Worm (Caenorhabditis elegans) whole organism, L4 larva: ENCODE data around the gene Y32G9A.3.

Experiments used
- D1046.2 ChIP-seq: fragments of 200-800 bp; sonication (Bioruptor generic); IDR thresholded peaks from 2 replicates; pipeline ENCODE4 v1.3.6; 2022; ENCODE audit warnings: missing genetic modification characterization, missing compliant biosample characterization
- T20F7.1 ChIP-seq: fragments of 200-800 bp; sonication (Bioruptor generic); optimal IDR thresholded peaks from 2 replicates; lab custom pipeline; 2018; ENCODE audit warnings: mild to moderate bottlenecking, missing genetic modification characterization, missing compliant biosample characterization
- Y48G9A.11 ChIP-seq: fragments of 200-800 bp; sonication (Bioruptor generic); IDR thresholded peaks from 2 replicates; pipeline ENCODE4 v1.3.6; 2022; ENCODE audit warnings: missing genetic modification reagents, missing genetic modification characterization, missing compliant biosample characterization
- ZK546.5 ChIP-seq, 2 experiments: sonication (generic microtip); optimal IDR thresholded peaks; 2 replicates each; lab custom pipeline; 2017; ENCODE audit warnings: missing biosample characterization in 2 of 2, missing genetic modification characterization in 2 of 2
- aha-1 ChIP-seq: fragments of 150-350 bp; peaks from one replicate; lab custom pipeline; 2014; ENCODE audit warnings: missing biosample characterization, missing genetic modification characterization
- ceh-20 ChIP-seq: fragments of 200-800 bp; sonication (Bioruptor generic); IDR thresholded peaks from 2 replicates; pipeline ENCODE4 v1.3.6; 2022; ENCODE audit warnings: missing genetic modification reagents, missing genetic modification characterization, missing compliant biosample characterization
- ceh-44 ChIP-seq: fragments of 200-800 bp; sonication (Bioruptor generic); IDR thresholded peaks from 2 replicates; pipeline ENCODE4 v1.3.6; 2022; ENCODE audit warnings: missing genetic modification reagents, missing genetic modification characterization, missing compliant biosample characterization
- ces-1 ChIP-seq: fragments of 150-350 bp; sonication (generic microtip); optimal IDR thresholded peaks from 4 replicates; lab custom pipeline; 2014; ENCODE audit warnings: missing biosample characterization, missing genetic modification reagents, missing genetic modification characterization
- daf-16 ChIP-seq, 3 experiments: sonication (generic microtip); optimal IDR thresholded peaks; 2 replicates each; lab custom pipeline; 2016 to 2017; ENCODE audit warnings: missing genetic modification characterization in 3 of 3, missing genetic modification reagents in 3 of 3, mild to moderate bottlenecking in 2 of 3, missing compliant biosample characterization in 2 of 3, missing biosample characterization in 1 of 3, moderate library complexity in 1 of 3
- daf-19 ChIP-seq: fragments of 200-800 bp; sonication (Bioruptor generic); conservative IDR thresholded peaks from 2 replicates; pipeline ENCODE4 v1.3.6; 2022; ENCODE audit warnings: missing genetic modification characterization, missing compliant biosample characterization
- dmd-9 ChIP-seq: fragments of 200-800 bp; sonication (Bioruptor generic); IDR thresholded peaks from 2 replicates; pipeline ENCODE4 v1.3.6; 2022; ENCODE audit warnings: missing genetic modification reagents, missing genetic modification characterization, missing compliant biosample characterization
- egl-27 ChIP-seq: sonication (generic microtip); optimal IDR thresholded peaks from 3 replicates; lab custom pipeline; 2017; ENCODE audit warnings: missing biosample characterization, missing genetic modification reagents, missing genetic modification characterization
- egl-43 ChIP-seq: fragments of 200-800 bp; sonication (Bioruptor generic); IDR thresholded peaks from 2 replicates; pipeline ENCODE4 v1.3.6; 2022; ENCODE audit warnings: missing genetic modification reagents, missing genetic modification characterization, missing compliant biosample characterization
- gei-8 ChIP-seq: fragments of 200-800 bp; sonication (Bioruptor generic); optimal IDR thresholded peaks from 2 replicates; lab custom pipeline; 2018; ENCODE audit warnings: mild to moderate bottlenecking, missing genetic modification characterization, missing compliant biosample characterization
- hlh-11 ChIP-seq: fragments of 200-800 bp; sonication (Bioruptor generic); optimal IDR thresholded peaks from 2 replicates; lab custom pipeline; 2018; ENCODE audit warnings: mild to moderate bottlenecking, missing genetic modification characterization, missing compliant biosample characterization
- hlh-30 ChIP-seq: sonication (generic microtip); optimal IDR thresholded peaks from 2 replicates; lab custom pipeline; 2017; ENCODE audit warnings: antibody characterized with exemption, mild to moderate bottlenecking, missing genetic modification characterization, missing compliant biosample characterization; ENCODE audit not compliant: insufficient read depth
- hmg-1.1 ChIP-seq: fragments of 200-800 bp; sonication (Bioruptor generic); IDR thresholded peaks from 2 replicates; pipeline ENCODE4 v1.3.6; 2022; ENCODE audit warnings: missing genetic modification reagents, missing genetic modification characterization, missing compliant biosample characterization
- jun-1 ChIP-seq: fragments of 150-350 bp; optimal IDR thresholded peaks from 2 replicates; lab custom pipeline; 2014; ENCODE audit warnings: missing biosample characterization, missing genetic modification reagents, missing genetic modification characterization
- lin-1 ChIP-seq: fragments of 200-800 bp; sonication (Bioruptor generic); IDR thresholded peaks from 2 replicates; pipeline ENCODE4 v1.3.6; 2022; ENCODE audit warnings: missing genetic modification reagents, missing genetic modification characterization, missing compliant biosample characterization
- lin-13 ChIP-seq: fragments of 150-350 bp; optimal IDR thresholded peaks from 2 replicates; lab custom pipeline; 2014; ENCODE audit warnings: missing biosample characterization, missing genetic modification reagents, missing genetic modification characterization
- lin-15B ChIP-seq: fragments of 150-350 bp; sonication (generic microtip); optimal IDR thresholded peaks from 3 replicates; lab custom pipeline; 2014; ENCODE audit warnings: missing biosample characterization, missing genetic modification characterization
- lin-38 ChIP-seq: fragments of 200-800 bp; sonication (Bioruptor generic); IDR thresholded peaks from 2 replicates; pipeline ENCODE4 v1.3.6; 2022; ENCODE audit warnings: missing genetic modification reagents, missing genetic modification characterization, missing compliant biosample characterization
- lir-3 ChIP-seq: sonication (generic microtip); optimal IDR thresholded peaks from 2 replicates; lab custom pipeline; 2016; ENCODE audit warnings: mild to moderate bottlenecking, missing genetic modification characterization, missing compliant biosample characterization
- lsy-2 ChIP-seq, 2 experiments: fragments of 150-350 bp in 1 of 2; sonication (generic microtip) in 1 of 2; optimal IDR thresholded peaks; 2 replicates each; lab custom pipeline; 2014 to 2017; ENCODE audit warnings: missing biosample characterization in 2 of 2, missing genetic modification characterization in 2 of 2
- madf-5 ChIP-seq, 2 experiments: fragments of 200-800 bp; sonication (Bioruptor generic); IDR thresholded peaks; 2 replicates each; pipeline ENCODE4 v1.3.6; 2022; ENCODE audit warnings: missing compliant biosample characterization in 2 of 2, missing genetic modification characterization in 2 of 2
- mdl-1 ChIP-seq, 2 experiments: fragments of 150-350 bp in 1 of 2; sonication (generic microtip) in 1 of 2; optimal IDR thresholded peaks; 2 replicates each; lab custom pipeline; 2014 to 2017; ENCODE audit warnings: missing biosample characterization in 2 of 2, missing genetic modification characterization in 2 of 2
- mep-1 ChIP-seq: fragments of 150-350 bp; sonication (generic microtip); optimal IDR thresholded peaks from 3 replicates; lab custom pipeline; 2014; ENCODE audit warnings: missing biosample characterization, missing genetic modification characterization
- mes-2 ChIP-seq: sonication (generic microtip); optimal IDR thresholded peaks from 2 replicates; lab custom pipeline; 2016; ENCODE audit warnings: missing genotype, mild to moderate bottlenecking, missing genetic modification characterization, missing compliant biosample characterization; ENCODE audit not compliant: poor library complexity, severe bottlenecking
- mxl-3 ChIP-seq: fragments of 200-800 bp; sonication (Bioruptor generic); optimal IDR thresholded peaks from 2 replicates; lab custom pipeline; 2018; ENCODE audit warnings: mild to moderate bottlenecking, missing genetic modification characterization, missing compliant biosample characterization
- nhr-11 ChIP-seq: fragments of 150-350 bp; optimal IDR thresholded peaks from 2 replicates; lab custom pipeline; 2014; ENCODE audit warnings: missing biosample characterization, missing genetic modification characterization
- nhr-237 ChIP-seq: sonication (generic microtip); optimal IDR thresholded peaks from 2 replicates; lab custom pipeline; 2017; ENCODE audit warnings: missing biosample characterization, missing genetic modification characterization
- nhr-25 ChIP-seq: sonication (generic microtip); optimal IDR thresholded peaks from 2 replicates; lab custom pipeline; 2017; ENCODE audit warnings: missing genetic modification characterization, mild to moderate bottlenecking, missing compliant biosample characterization, antibody characterized with exemption, moderate library complexity, borderline replicate concordance; ENCODE audit not compliant: insufficient read depth
- nhr-28 ChIP-seq: fragments of 150-350 bp; optimal IDR thresholded peaks from 2 replicates; lab custom pipeline; 2014; ENCODE audit warnings: missing biosample characterization, missing genetic modification characterization
- nhr-41 ChIP-seq: fragments of 200-800 bp; sonication (Bioruptor generic); IDR thresholded peaks from 2 replicates; pipeline ENCODE4 v1.3.6; 2022; ENCODE audit warnings: missing genetic modification reagents, missing genetic modification characterization, missing compliant biosample characterization
- nhr-42 ChIP-seq: fragments of 200-800 bp; sonication (Bioruptor generic); IDR thresholded peaks from 2 replicates; pipeline ENCODE4 v1.3.6; 2022; ENCODE audit warnings: missing genetic modification characterization, missing compliant biosample characterization
- nhr-77 ChIP-seq: fragments of 150-350 bp; optimal IDR thresholded peaks from 2 replicates; lab custom pipeline; 2014; ENCODE audit warnings: missing biosample characterization, missing genetic modification characterization
- pqm-1 ChIP-seq: sonication (generic microtip); optimal IDR thresholded peaks from 2 replicates; lab custom pipeline; 2017; ENCODE audit warnings: missing biosample characterization, missing genetic modification characterization
- rbr-2 ChIP-seq: sonication (generic microtip); optimal IDR thresholded peaks from 2 replicates; lab custom pipeline; 2016; ENCODE audit warnings: missing genotype, missing genetic modification characterization, missing compliant biosample characterization
- saeg-2 ChIP-seq: fragments of 200-800 bp; sonication (Bioruptor generic); IDR thresholded peaks from 2 replicates; pipeline ENCODE4 v1.3.6; 2022; ENCODE audit warnings: missing genetic modification reagents, missing genetic modification characterization, missing compliant biosample characterization
- set-16 ChIP-seq: fragments of 200-800 bp; sonication (Bioruptor generic); IDR thresholded peaks from 2 replicates; pipeline ENCODE4 v1.3.6; 2022; ENCODE audit warnings: missing genetic modification reagents, missing genetic modification characterization, missing compliant biosample characterization
- skn-1 ChIP-seq: fragments of 150-350 bp; optimal IDR thresholded peaks from 2 replicates; lab custom pipeline; 2014; ENCODE audit warnings: missing biosample characterization, missing genetic modification characterization
- snpc-4 ChIP-seq: fragments of 150-350 bp; optimal IDR thresholded peaks from 2 replicates; lab custom pipeline; 2014; ENCODE audit warnings: missing biosample characterization, missing genetic modification characterization
- unc-130 ChIP-seq: sonication (generic microtip); optimal IDR thresholded peaks from 2 replicates; lab custom pipeline; 2016; ENCODE audit warnings: missing genetic modification reagents, missing genetic modification characterization, missing compliant biosample characterization
- zfp-2 ChIP-seq: sonication (generic microtip); optimal IDR thresholded peaks from 2 replicates; lab custom pipeline; 2016; ENCODE audit warnings: mild to moderate bottlenecking, missing genetic modification characterization, missing compliant biosample characterization
- zfp-3 ChIP-seq: fragments of 200-800 bp; sonication (Bioruptor generic); conservative IDR thresholded peaks from 2 replicates; pipeline ENCODE4 v1.3.6; 2022; ENCODE audit warnings: missing genetic modification reagents, missing genetic modification characterization, missing compliant biosample characterization
- zip-11 ChIP-seq: fragments of 200-800 bp; sonication (Bioruptor generic); IDR thresholded peaks from 2 replicates; pipeline ENCODE4 v1.3.6; 2022; ENCODE audit warnings: missing genetic modification characterization, missing compliant biosample characterization
- ztf-7 ChIP-seq: fragments of 150-350 bp; optimal IDR thresholded peaks from 2 replicates; lab custom pipeline; 2014; ENCODE audit warnings: missing biosample characterization, missing genetic modification characterization

Gene Y32G9A.3

DNA sequence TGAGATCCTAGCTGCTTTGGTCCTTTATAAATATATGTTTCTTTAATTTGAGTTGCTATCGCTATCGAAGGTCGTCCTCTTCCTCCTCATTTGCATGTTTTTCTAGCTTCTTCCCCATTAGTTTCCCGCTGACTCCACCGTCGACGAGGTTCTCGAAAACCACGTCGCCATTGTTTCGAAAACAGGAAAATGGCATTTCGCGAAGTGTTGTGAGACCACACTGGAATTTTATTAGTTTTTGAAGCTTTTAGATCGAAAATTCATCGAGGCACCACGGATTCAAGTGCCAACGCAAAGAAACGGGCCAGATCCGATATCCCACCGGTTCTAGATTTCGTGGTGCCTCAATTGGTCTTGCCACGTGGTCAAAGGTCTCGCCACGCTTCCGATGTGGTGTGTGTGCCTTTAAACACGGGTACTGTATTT lies 40.7 kb upstream of the Y32G9A.3 start (continued):
- TF ChIP-seq gei-8 (GFP tag; lab: Kevin White, UChicago) (no peak), zip-11 (GFP tag; lab: Robert Waterston, UW) (no peak)
- TF ChIP-seq, all 104 proteins: peak for 8

ce11 chrV:1871768-1872296 lies 39.4 kb upstream of the Y32G9A.3 start, which contains the start of the genes T10B5.4 and cct-7:
T10B5.4 (minus strand) TSS chrV:1871807.
cct-7 (plus strand) TSS chrV:1872246.
- TF ChIP-seq lin-1 (0 out of 2 replicates have a peak, but pooled peaks have one; percentile 22), ceh-44 (GFP tag; lab: Robert Waterston, UW) (peak; percentile 60; the same call in 1 of the 2 replicates), Y48G9A.11 (no peak; the same call in 1 of the 2 replicates), zfp-3 (0 out of 2 replicates have a peak, but pooled peaks have one; percentile 40), hmg-1.1 (peak; percentile 89), mes-2 (peak; percentile 96), saeg-2 (GFP tag; lab: Robert Waterston, UW) (peak; percentile 59; the same call in 1 of the 2 replicates), unc-130 (GFP tag; lab: Kevin White, UChicago) (peak; percentile 89), set-16 (GFP tag; lab: Robert Waterston, UW) (peak; percentile 66), lin-38 (GFP tag; lab: Robert Waterston, UW) (peak; percentile 97), T20F7.1 (GFP tag; lab: Kevin White, UChicago) (peak; percentile 80), D1046.2 (GFP tag; lab: Robert Waterston, UW) (0 out of 2 replicates have a peak, but pooled peaks have one; percentile 55), mdl-1 (tag; optimal IDR thresholded peaks at IDR 0.05; lab: Kevin White, UChicago) (peak in 1 of 2 experiments; percentile 79), zfp-2 (tag; lab: Kevin White, UChicago) (peak; percentile 28), nhr-77 (tag; lab: Kevin White, UChicago) (peak; percentile 90), lin-15B (tag; lab: Kevin White, UChicago) (peak; percentile 25), gei-8 (GFP tag; lab: Kevin White, UChicago) (no peak), ces-1 (GFP tag; lab: Kevin White, UChicago) (no peak), aha-1 (tag; lab: Kevin White, UChicago) (peak; percentile 98), snpc-4 (tag; lab: Kevin White, UChicago) (peak; percentile 9), dmd-9 (GFP tag; lab: Robert Waterston, UW) (no peak), nhr-237 (tag; lab: Kevin White, UChicago) (peak; percentile 36), ztf-7 (tag; lab: Kevin White, UChicago) (no peak), hlh-30 (tag; lab: Kevin White, UChicago) (peak; percentile 91), hlh-11 (tag; lab: Kevin White, UChicago) (peak; percentile 80), nhr-42 (no peak), lin-13 (GFP tag; lab: Kevin White, UChicago) (peak; percentile 92), jun-1 (tag; lab: Kevin White, UChicago) (peak; percentile 38), daf-19 (no peak), lir-3 (tag; lab: Kevin White, UChicago) (no peak), ZK546.5 (tag; optimal IDR thresholded peaks at IDR 0.05; lab: Kevin White, UChicago) (no peak), mep-1 (tag; lab: Kevin White, UChicago) (peak; percentile 93), pqm-1 (tag; lab: Kevin White, UChicago) (peak; percentile 36), nhr-11 (tag; lab: Kevin White, UChicago) (peak; percentile 92), skn-1 (no peak), daf-16 (GFP tag; optimal IDR thresholded peaks at IDR 0.05; lab: Kevin White, UChicago) (no peak), daf-16 (tag; optimal IDR thresholded peaks at IDR 0.05; lab: Kevin White, UChicago) (peak; percentile 46), nhr-25 (peak; percentile 18), rbr-2 (tag; lab: Kevin White, UChicago) (peak; percentile 92), egl-27 (tag; lab: Kevin White, UChicago) (no peak), nhr-41 (GFP tag; lab: Robert Waterston, UW) (no peak), lsy-2 (tag; optimal IDR thresholded peaks at IDR 0.05; lab: Kevin White, UChicago) (peak; percentile 75 to 93), nhr-28 (tag; lab: Kevin White, UChicago) (peak; percentile 66), mxl-3 (peak; percentile 84), ceh-20 (GFP tag; lab: Robert Waterston, UW) (peak; percentile 70; the same call in 1 of the 2 replicates), madf-5 (GFP tag; IDR thresholded peaks at IDR 0.05; lab: Robert Waterston, UW) (0 out of 4 replicates have a peak, but pooled peaks of 1 of the 2 experiments have one; percentile 32), egl-43 (GFP tag; lab: Robert Waterston, UW) (peak; percentile 80)
